Worm (Caenorhabditis elegans) whole organism, L2 larva: ENCODE measurements around the gene Y41C4A.18.
A peak's percentile ranks its signal among the peaks of the same experiment; 100 is the strongest.

Experiments used
- C34F6.9 ChIP-seq: fragments of 150-350 bp; optimal IDR thresholded peaks from 2 replicates; lab custom pipeline; 2014; ENCODE audit warnings: missing biosample characterization, missing genetic modification characterization
- F13H6.1 ChIP-seq: sonication (generic microtip); optimal IDR thresholded peaks from 2 replicates; lab custom pipeline; 2016; ENCODE audit warnings: missing genetic modification characterization, missing compliant biosample characterization
- R02D3.7 ChIP-seq: fragments of 150-350 bp; optimal IDR thresholded peaks from 2 replicates; lab custom pipeline; 2014; ENCODE audit warnings: missing biosample characterization, missing genetic modification characterization
- Y55F3AM.14 ChIP-seq: fragments of 200-800 bp; sonication (Bioruptor generic); optimal IDR thresholded peaks from 2 replicates; lab custom pipeline; 2018; ENCODE audit warnings: mild to moderate bottlenecking, missing genetic modification characterization, missing compliant biosample characterization
- ZK546.5 ChIP-seq: sonication (generic microtip); optimal IDR thresholded peaks from 2 replicates; lab custom pipeline; 2017; ENCODE audit warnings: missing biosample characterization, missing genetic modification characterization
- alr-1 ChIP-seq: fragments of 150-350 bp; optimal IDR thresholded peaks from 2 replicates; lab custom pipeline; 2014; ENCODE audit warnings: missing biosample characterization, missing genetic modification characterization
- aly-2 ChIP-seq: fragments of 150-350 bp; optimal IDR thresholded peaks from 2 replicates; lab custom pipeline; 2014; ENCODE audit warnings: missing biosample characterization, missing genetic modification characterization
- ama-1 ChIP-seq: fragments of 150-350 bp; optimal IDR thresholded peaks from 2 replicates; lab custom pipeline; 2018; ENCODE audit warnings: inconsistent platforms
- blmp-1 ChIP-seq: sonication (generic microtip); optimal IDR thresholded peaks from 2 replicates; lab custom pipeline; 2017; ENCODE audit warnings: missing genetic modification characterization, mild to moderate bottlenecking, missing compliant biosample characterization, antibody characterized with exemption, moderate library complexity; ENCODE audit not compliant: insufficient read depth
- ceh-16 ChIP-seq: fragments of 150-350 bp; optimal IDR thresholded peaks from 2 replicates; lab custom pipeline; 2014; ENCODE audit warnings: missing biosample characterization, missing genetic modification characterization
- ceh-82 ChIP-seq: fragments of 150-350 bp; optimal IDR thresholded peaks from 2 replicates; lab custom pipeline; 2014; ENCODE audit warnings: missing biosample characterization, missing genetic modification characterization
- crh-2 ChIP-seq: sonication (generic microtip); optimal IDR thresholded peaks from 2 replicates; lab custom pipeline; 2017; ENCODE audit warnings: missing biosample characterization, missing genetic modification characterization
- dmd-4 ChIP-seq: sonication (generic microtip); optimal IDR thresholded peaks from 2 replicates; lab custom pipeline; 2017; ENCODE audit warnings: missing biosample characterization, missing genetic modification characterization
- egl-27 ChIP-seq: sonication (generic microtip); optimal IDR thresholded peaks from 3 replicates; lab custom pipeline; 2017; ENCODE audit warnings: missing biosample characterization, missing genetic modification reagents, missing genetic modification characterization
- elt-1 ChIP-seq: fragments of 150-350 bp; optimal IDR thresholded peaks from 2 replicates; lab custom pipeline; 2014; ENCODE audit warnings: missing biosample characterization, missing genetic modification characterization
- elt-3 ChIP-seq: sonication (generic microtip); optimal IDR thresholded peaks from 2 replicates; lab custom pipeline; 2017; ENCODE audit warnings: missing biosample characterization, missing genetic modification characterization
- fos-1 ChIP-seq: fragments of 150-350 bp; optimal IDR thresholded peaks from 2 replicates; lab custom pipeline; 2014; ENCODE audit warnings: missing biosample characterization, missing genetic modification characterization
- gmeb-1 ChIP-seq: fragments of 150-350 bp; optimal IDR thresholded peaks from 2 replicates; lab custom pipeline; 2014; ENCODE audit warnings: missing biosample characterization, missing genetic modification characterization
- lin-11 ChIP-seq: fragments of 150-350 bp; sonication (generic microtip); optimal IDR thresholded peaks from 2 replicates; lab custom pipeline; 2014; ENCODE audit warnings: missing biosample characterization, missing genetic modification characterization, inconsistent platforms, mixed read lengths
- lin-13 ChIP-seq: fragments of 150-350 bp; optimal IDR thresholded peaks from 2 replicates; lab custom pipeline; 2014; ENCODE audit warnings: missing biosample characterization, missing genetic modification reagents, missing genetic modification characterization
- lin-39 ChIP-seq: fragments of 150-350 bp; optimal IDR thresholded peaks from 2 replicates; lab custom pipeline; 2014; ENCODE audit warnings: missing biosample characterization, missing genetic modification reagents, missing genetic modification characterization
- lsy-2 ChIP-seq, 2 experiments: fragments of 150-350 bp in 1 of 2; sonication (generic microtip) in 1 of 2; optimal IDR thresholded peaks; 2 replicates each; lab custom pipeline; 2014 to 2017; ENCODE audit warnings: missing biosample characterization in 2 of 2, missing genetic modification characterization in 2 of 2
- mab-5 ChIP-seq: fragments of 150-350 bp; optimal IDR thresholded peaks from 2 replicates; lab custom pipeline; 2014; ENCODE audit warnings: missing biosample characterization, missing genetic modification characterization
- mbf-1 ChIP-seq: sonication (generic microtip); optimal IDR thresholded peaks from 2 replicates; lab custom pipeline; 2017; ENCODE audit warnings: missing biosample characterization, missing genetic modification characterization
- mdl-1 ChIP-seq, 2 experiments: fragments of 150-350 bp in 1 of 2; sonication (generic microtip) in 1 of 2; optimal IDR thresholded peaks; 2 replicates each; lab custom pipeline; 2017; ENCODE audit warnings: missing biosample characterization in 2 of 2, missing genetic modification characterization in 2 of 2
- nhr-10 ChIP-seq: sonication (generic microtip); optimal IDR thresholded peaks from 2 replicates; lab custom pipeline; 2017; ENCODE audit warnings: missing biosample characterization, missing genetic modification characterization
- nhr-11 ChIP-seq: fragments of 150-350 bp; optimal IDR thresholded peaks from 2 replicates; lab custom pipeline; 2014; ENCODE audit warnings: missing biosample characterization, missing genetic modification characterization
- nhr-12 ChIP-seq: fragments of 150-350 bp; optimal IDR thresholded peaks from 2 replicates; lab custom pipeline; 2014; ENCODE audit warnings: missing biosample characterization, missing genetic modification characterization
- nhr-129 ChIP-seq: fragments of 150-350 bp; optimal IDR thresholded peaks from 2 replicates; lab custom pipeline; 2014; ENCODE audit warnings: missing biosample characterization, missing genetic modification characterization
- nhr-21 ChIP-seq: fragments of 150-350 bp; optimal IDR thresholded peaks from 2 replicates; lab custom pipeline; 2014; ENCODE audit warnings: missing biosample characterization, missing genetic modification characterization
- nhr-23 ChIP-seq: fragments of 150-350 bp; optimal IDR thresholded peaks from 2 replicates; lab custom pipeline; 2014; ENCODE audit warnings: missing biosample characterization, missing genetic modification reagents, missing genetic modification characterization
- nhr-237 ChIP-seq: fragments of 150-350 bp; optimal IDR thresholded peaks from 2 replicates; lab custom pipeline; 2014; ENCODE audit warnings: missing biosample characterization, missing genetic modification characterization
- nhr-25 ChIP-seq: fragments of 150-350 bp; sonication (generic microtip); optimal IDR thresholded peaks from 3 replicates; lab custom pipeline; 2014; ENCODE audit warnings: missing biosample characterization, missing genetic modification characterization
- nhr-6 ChIP-seq: fragments of 150-350 bp; optimal IDR thresholded peaks from 2 replicates; lab custom pipeline; 2014; ENCODE audit warnings: missing biosample characterization, missing genetic modification characterization
- nhr-77 ChIP-seq: fragments of 150-350 bp; optimal IDR thresholded peaks from 2 replicates; lab custom pipeline; 2014; ENCODE audit warnings: missing biosample characterization, missing genetic modification characterization
- peb-1 ChIP-seq: fragments of 150-350 bp; optimal IDR thresholded peaks from 2 replicates; lab custom pipeline; 2014; ENCODE audit warnings: missing biosample characterization, missing genetic modification characterization
- sem-4 ChIP-seq: fragments of 150-350 bp; optimal IDR thresholded peaks from 2 replicates; lab custom pipeline; 2014; ENCODE audit warnings: missing biosample characterization, missing genetic modification reagents, missing genetic modification characterization
- skn-1 ChIP-seq: sonication (generic microtip); optimal IDR thresholded peaks from 2 replicates; lab custom pipeline; 2017; ENCODE audit warnings: missing biosample characterization, missing genetic modification characterization
- sma-3 ChIP-seq: sonication (generic microtip); optimal IDR thresholded peaks from 2 replicates; lab custom pipeline; 2016; ENCODE audit warnings: missing genetic modification reagents, missing genetic modification characterization, missing compliant biosample characterization
- sma-9 ChIP-seq, 2 experiments: fragments of 150-350 bp in 1 of 2; sonication (generic microtip) in 1 of 2; optimal IDR thresholded peaks; 2 replicates each; lab custom pipeline; 2014 to 2016; ENCODE audit warnings: missing genetic modification characterization in 2 of 2, mild to moderate bottlenecking in 1 of 2, missing biosample characterization in 1 of 2, missing compliant biosample characterization in 1 of 2, missing genetic modification reagents in 1 of 2, moderate library complexity in 1 of 2
- snpc-4 ChIP-seq: fragments of 150-350 bp; optimal IDR thresholded peaks from 2 replicates; lab custom pipeline; 2014; ENCODE audit warnings: missing biosample characterization, missing genetic modification characterization
- unc-39 ChIP-seq: fragments of 150-350 bp; optimal IDR thresholded peaks from 2 replicates; lab custom pipeline; 2014; ENCODE audit warnings: missing biosample characterization, missing genetic modification characterization
- unc-55 ChIP-seq: fragments of 150-350 bp; sonication (generic microtip); optimal IDR thresholded peaks from 3 replicates; lab custom pipeline; 2014; ENCODE audit warnings: missing biosample characterization, missing genetic modification reagents, missing genetic modification characterization
- unc-62 ChIP-seq: fragments of 150-350 bp; optimal IDR thresholded peaks from 2 replicates; lab custom pipeline; 2014; ENCODE audit warnings: missing biosample characterization, missing genetic modification reagents, missing genetic modification characterization
- zag-1 ChIP-seq: fragments of 150-350 bp; optimal IDR thresholded peaks from 2 replicates; lab custom pipeline; 2014; ENCODE audit warnings: missing biosample characterization, missing genetic modification characterization
- ztf-1 ChIP-seq: fragments of 200-800 bp; sonication (Bioruptor generic); conservative IDR thresholded peaks from 2 replicates; pipeline ENCODE4 v1.3.6; 2022; ENCODE audit warnings: missing genetic modification characterization, missing compliant biosample characterization
- ztf-11 ChIP-seq: sonication (generic microtip); optimal IDR thresholded peaks from 2 replicates; lab custom pipeline; 2017; ENCODE audit warnings: missing biosample characterization, missing genetic modification characterization
- ztf-4 ChIP-seq: fragments of 150-350 bp; optimal IDR thresholded peaks from 2 replicates; lab custom pipeline; 2014; ENCODE audit warnings: missing biosample characterization, missing genetic modification characterization

Y41C4A.18 gene

DNA sequence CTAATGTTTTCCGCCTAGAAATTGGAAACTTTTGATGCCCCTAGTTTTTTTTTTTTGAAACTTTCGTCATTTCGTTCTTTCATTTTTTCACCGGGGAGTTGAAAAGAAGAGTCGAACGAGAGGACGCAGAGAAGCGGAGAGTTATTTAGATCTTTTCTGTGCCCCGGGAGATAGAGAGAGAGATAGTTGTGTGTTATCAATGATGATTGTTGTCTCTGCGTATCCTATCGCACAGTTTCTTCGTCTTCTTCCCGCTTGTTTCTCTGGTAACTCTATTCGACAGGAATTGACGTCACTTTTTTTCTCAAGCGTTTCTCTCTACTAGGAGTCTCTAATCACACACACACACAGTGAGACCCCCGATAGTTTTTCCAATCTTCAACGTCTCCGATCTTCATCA lies 41.1 kb upstream of the Y41C4A.18 start:
- TF ChIP-seq lin-39 (tag; lab: Kevin White, UChicago), result no peak
- TF ChIP-seq nhr-6 (tag; lab: Kevin White, UChicago), result peak; percentile 14
- TF ChIP-seq dmd-4 (tag; lab: Kevin White, UChicago), result no peak
- peak; percentile 48 for TF ChIP-seq C34F6.9 (tag; lab: Kevin White, UChicago)
- TF ChIP-seq nhr-10 (tag; lab: Kevin White, UChicago), result no peak
- TF ChIP-seq peb-1 (tag; lab: Kevin White, UChicago), result no peak
- TF ChIP-seq nhr-23, result no peak
- no peak for TF ChIP-seq elt-3 (tag; lab: Kevin White, UChicago)
- no peak for TF ChIP-seq nhr-12 (tag; lab: Kevin White, UChicago)
- no peak for TF ChIP-seq ztf-1 (GFP tag; lab: Robert Waterston, UW)
- TF ChIP-seq nhr-11 (tag; lab: Kevin White, UChicago), result no peak
- no peak for TF ChIP-seq ZK546.5 (tag; lab: Kevin White, UChicago)
- peak; percentile 50 for TF ChIP-seq egl-27 (tag; lab: Kevin White, UChicago)
- TF ChIP-seq ama-1 (lab: Kevin White, UChicago), result no peak
- TF ChIP-seq zag-1 (tag; lab: Kevin White, UChicago), result no peak
- peak; percentile 9 for TF ChIP-seq ztf-4
- TF ChIP-seq gmeb-1 (tag; lab: Kevin White, UChicago), result peak; percentile 67
- TF ChIP-seq R02D3.7, result no peak
- TF ChIP-seq alr-1 (tag; lab: Kevin White, UChicago), result no peak
- peak; percentile 74 for TF ChIP-seq F13H6.1
- no peak for TF ChIP-seq elt-1
- no peak for TF ChIP-seq nhr-237 (tag; lab: Kevin White, UChicago)
- TF ChIP-seq nhr-25 (tag; lab: Kevin White, UChicago), result peak; percentile 57
- TF ChIP-seq fos-1, result peak; percentile 96
- TF ChIP-seq Y55F3AM.14 (GFP tag; lab: Kevin White, UChicago), result peak; percentile 4
- peak in 1 of 2 experiments; percentile 57 for TF ChIP-seq lsy-2 (tag; optimal IDR thresholded peaks at IDR 0.05; lab: Kevin White, UChicago)
- TF ChIP-seq crh-2 (tag; lab: Kevin White, UChicago), result peak; percentile 90
- no peak for TF ChIP-seq ztf-11
- TF ChIP-seq sma-3 (GFP tag; lab: Kevin White, UChicago), result peak; percentile 76
- TF ChIP-seq mbf-1 (tag; lab: Kevin White, UChicago), result no peak
- TF ChIP-seq sem-4 (tag; lab: Kevin White, UChicago), result peak; percentile 80
- TF ChIP-seq nhr-21, result peak; percentile 53
- peak in 1 of 2 experiments; percentile 20 for TF ChIP-seq mdl-1 (tag; optimal IDR thresholded peaks at IDR 0.05; lab: Kevin White, UChicago)
- TF ChIP-seq aly-2 (tag; lab: Kevin White, UChicago), result no peak
- no peak for TF ChIP-seq ceh-82 (tag; lab: Kevin White, UChicago)
- no peak for TF ChIP-seq mab-5 (tag; lab: Kevin White, UChicago)
- no peak for TF ChIP-seq skn-1
- TF ChIP-seq unc-39 (tag; lab: Kevin White, UChicago), result no peak
- TF ChIP-seq unc-62 (GFP tag; lab: Kevin White, UChicago), result no peak
- TF ChIP-seq snpc-4 (tag; lab: Kevin White, UChicago), result no peak
- TF ChIP-seq nhr-129 (tag; lab: Kevin White, UChicago), result peak; percentile 75
- TF ChIP-seq blmp-1, result peak; percentile 70
- TF ChIP-seq sma-9 (GFP tag; optimal IDR thresholded peaks at IDR 0.05; lab: Kevin White, UChicago), result peak; percentile 77
- TF ChIP-seq sma-9 (tag; optimal IDR thresholded peaks at IDR 0.05; lab: Kevin White, UChicago), result no peak
- no peak for TF ChIP-seq unc-55 (GFP tag; lab: Kevin White, UChicago)
- TF ChIP-seq lin-13 (GFP tag; lab: Kevin White, UChicago), result peak; percentile 31
- TF ChIP-seq nhr-77 (tag; lab: Kevin White, UChicago), result no peak
- TF ChIP-seq ceh-16 (tag; lab: Kevin White, UChicago), result no peak
- TF ChIP-seq lin-11 (tag; lab: Kevin White, UChicago), result no peak
